Worm (Caenorhabditis elegans) whole organism, L4/young adult: Measurements from ENCODE around the gene cat-1.

Experiments used
- W03F9.2 ChIP-seq: fragments of 150-350 bp; optimal IDR thresholded peaks from 2 replicates; lab custom pipeline; 2014; ENCODE audit warnings: missing biosample characterization, missing genetic modification characterization
- dao-5 ChIP-seq: sonication (generic microtip); optimal IDR thresholded peaks from 2 replicates; lab custom pipeline; 2016; ENCODE audit warnings: missing genotype, missing genetic modification characterization, moderate library complexity, missing compliant biosample characterization

DNA sequence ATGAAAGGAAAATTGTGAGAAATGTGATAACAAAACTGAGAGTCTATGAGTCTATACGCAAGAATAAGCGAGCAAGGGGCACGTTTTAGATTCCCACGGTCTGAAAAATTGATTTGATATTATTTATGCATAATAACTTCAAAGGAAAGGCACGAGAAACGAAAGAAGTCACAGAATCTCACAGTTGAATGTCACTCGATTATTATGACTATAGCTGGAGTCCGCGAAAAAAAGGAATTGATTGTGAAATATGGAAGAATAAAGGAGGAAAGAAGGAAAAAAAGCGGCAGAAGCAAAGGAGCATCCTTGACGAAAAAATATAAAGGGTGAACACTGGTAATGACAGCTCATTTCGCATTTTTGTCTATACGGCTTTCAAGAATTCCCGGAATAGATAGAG lies at the start of gene cat-1:
- TF ChIP-seq dao-5 (tag; lab: Kevin White, UChicago) = no peak
- no peak for TF ChIP-seq W03F9.2 (tag; lab: Kevin White, UChicago)
